2 worm cellular contexts compared by ENCODE assay signal in the genomic region with DNA sequence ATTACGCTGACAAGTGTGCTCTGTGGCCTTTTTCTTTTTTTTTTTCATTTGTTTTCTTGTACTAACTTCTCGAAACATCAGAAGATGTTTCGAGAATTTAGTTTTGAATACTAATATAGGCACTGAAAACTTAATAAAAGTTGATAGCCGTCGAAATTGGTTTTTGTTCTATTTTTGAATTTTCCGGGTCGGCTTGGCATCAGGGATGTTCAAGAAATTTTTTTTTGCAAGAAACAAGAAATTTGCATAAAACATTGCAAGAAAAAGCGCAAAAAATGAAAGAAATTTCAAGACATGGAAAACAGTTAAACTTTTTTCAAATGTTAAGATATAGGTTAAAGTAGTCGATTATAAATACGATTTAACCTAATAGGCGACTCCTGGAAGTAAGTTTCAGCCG.
TF ChIP-seq lines count a peak whose summit lies in the region.

No protein-coding gene starts in this region.

TF ChIP-seq in whole organism, L4 larva, 104 proteins besides CTCF, POLR2A, EP300 and RAD21:
- TF ChIP-seq rbr-2 (tag; optimal IDR thresholded peaks at IDR 0.05; lab: Kevin White, UChicago) = no peak
- TF ChIP-seq arid-1 (GFP tag; conservative IDR thresholded peaks at IDR 0.05; lab: Robert Waterston, UW) = peak; percentile 67; the same call in 1 of the 2 replicates
- TF ChIP-seq nhr-11 (tag; optimal IDR thresholded peaks at IDR 0.05; lab: Kevin White, UChicago) = no peak
- peak; percentile 61 for TF ChIP-seq lin-38 (GFP tag; IDR thresholded peaks at IDR 0.05; lab: Robert Waterston, UW)
- peak; percentile 86 for TF ChIP-seq Y48G9A.11 (GFP tag; IDR thresholded peaks at IDR 0.05; lab: Robert Waterston, UW)

TF ChIP-seq in whole organism, young adult, 124 proteins besides CTCF, POLR2A, EP300 and RAD21 (continues in another document):
- TF ChIP-seq ZK185.1 (tag; optimal IDR thresholded peaks at IDR 0.05; lab: Kevin White, UChicago; ENCODE audit: poor library complexity, severe bottlenecking) = no peak
- TF ChIP-seq nhr-27 (tag; optimal IDR thresholded peaks at IDR 0.05; lab: Kevin White, UChicago) = no peak
- TF ChIP-seq let-607 (tag; optimal IDR thresholded peaks at IDR 0.05; lab: Kevin White, UChicago) = no peak
- TF ChIP-seq ama-1 (optimal IDR thresholded peaks at IDR 0.05; lab: Kevin White, UChicago) = no peak
- TF ChIP-seq ama-1 (GFP tag; optimal IDR thresholded peaks at IDR 0.05; lab: Kevin White, UChicago) = peak in 1 of 2 experiments; percentile 91
- TF ChIP-seq zim-3 (tag; optimal IDR thresholded peaks at IDR 0.05; lab: Kevin White, UChicago) = no peak
- TF ChIP-seq dpl-1 (GFP tag; optimal IDR thresholded peaks at IDR 0.05; lab: Kevin White, UChicago) = no peak
- TF ChIP-seq F37B4.10 (GFP tag; IDR thresholded peaks at IDR 0.05; lab: Robert Waterston, UW) = no peak
- TF ChIP-seq F10E7.11 (tag; optimal IDR thresholded peaks at IDR 0.05; lab: Kevin White, UChicago) = no peak
- peak; percentile 36; the same call in 1 of the 2 replicates for TF ChIP-seq pbrm-1 (GFP tag; IDR thresholded peaks at IDR 0.05; lab: Robert Waterston, UW)
- peak; percentile 68 for TF ChIP-seq ekl-4 (GFP tag; IDR thresholded peaks at IDR 0.05; lab: Robert Waterston, UW)
- TF ChIP-seq egl-18 (GFP tag; IDR thresholded peaks at IDR 0.05; lab: Robert Waterston, UW) = no peak
- peak; percentile 6 for TF ChIP-seq snpc-4 (GFP tag; optimal IDR thresholded peaks at IDR 0.05; lab: Kevin White, UChicago)
- peak in 1 of 4 experiments; percentile 3 for TF ChIP-seq snpc-4 (tag; optimal IDR thresholded peaks at IDR 0.05; lab: Kevin White, UChicago)
- TF ChIP-seq ets-4 (GFP tag; optimal IDR thresholded peaks at IDR 0.05; lab: Kevin White, UChicago) = no peak
- peak in 1 of 2 experiments; percentile 45 for TF ChIP-seq rec-8 (tag; optimal IDR thresholded peaks at IDR 0.05; lab: Kevin White, UChicago)
- no peak for TF ChIP-seq egl-44 (GFP tag; IDR thresholded peaks at IDR 0.05; lab: Robert Waterston, UW)
- TF ChIP-seq dpff-1 (tag; optimal IDR thresholded peaks at IDR 0.05; lab: Kevin White, UChicago) = no peak
- TF ChIP-seq unc-130 (GFP tag; optimal IDR thresholded peaks at IDR 0.05; lab: Kevin White, UChicago) = peak; percentile 32
- TF ChIP-seq attf-3 (GFP tag; conservative IDR thresholded peaks at IDR 0.05; lab: Robert Waterston, UW) = no peak
- no peak for TF ChIP-seq hmg-1.2 (GFP tag; IDR thresholded peaks at IDR 0.05; lab: Robert Waterston, UW)
- TF ChIP-seq snpc-3.4 (tag; optimal IDR thresholded peaks at IDR 0.05; lab: Kevin White, UChicago) = peak; percentile 24
- TF ChIP-seq cebp-1 (GFP tag; IDR thresholded peaks at IDR 0.05; lab: Robert Waterston, UW) = no peak
- no peak for TF ChIP-seq cebp-1 (tag; optimal IDR thresholded peaks at IDR 0.05; lab: Kevin White, UChicago)
- TF ChIP-seq F52B5.7 (tag; optimal IDR thresholded peaks at IDR 0.05; lab: Kevin White, UChicago) = no peak
- TF ChIP-seq lsl-1 (GFP tag; optimal IDR thresholded peaks at IDR 0.05; lab: Kevin White, UChicago) = peak; percentile 6
- TF ChIP-seq F49E8.2 (tag; optimal IDR thresholded peaks at IDR 0.05; lab: Kevin White, UChicago; ENCODE audit: insufficient read depth) = peak; percentile 78
- peak; percentile 6 for TF ChIP-seq die-1 (tag; optimal IDR thresholded peaks at IDR 0.05; lab: Kevin White, UChicago)
- TF ChIP-seq K12H6.12 (tag; optimal IDR thresholded peaks at IDR 0.05; lab: Kevin White, UChicago) = no peak
- no peak for TF ChIP-seq pha-4 (tag; optimal IDR thresholded peaks at IDR 0.05; lab: Kevin White, UChicago)
- no peak for TF ChIP-seq hmg-20 (GFP tag; IDR thresholded peaks at IDR 0.05; lab: Robert Waterston, UW)
- TF ChIP-seq efl-1 (GFP tag; optimal IDR thresholded peaks at IDR 0.05; lab: Kevin White, UChicago) = no peak
- TF ChIP-seq ceh-27 (GFP tag; optimal IDR thresholded peaks at IDR 0.05; lab: Kevin White, UChicago) = no peak
- TF ChIP-seq ceh-40 (GFP tag; IDR thresholded peaks at IDR 0.05; lab: Robert Waterston, UW) = no peak
- peak; percentile 6 for TF ChIP-seq chd-7 (tag; optimal IDR thresholded peaks at IDR 0.05; lab: Kevin White, UChicago)
- no peak for TF ChIP-seq B0261.1 (tag; optimal IDR thresholded peaks at IDR 0.05; lab: Kevin White, UChicago)
- TF ChIP-seq attf-6 (GFP tag; IDR thresholded peaks at IDR 0.05; lab: Robert Waterston, UW) = 0 out of 2 replicates have a peak, but pooled peaks have one; percentile 63
- TF ChIP-seq B0019.2 (GFP tag; conservative IDR thresholded peaks at IDR 0.05; lab: Robert Waterston, UW) = no peak
- no peak for TF ChIP-seq lag-1 (GFP tag; IDR thresholded peaks at IDR 0.05; lab: Robert Waterston, UW)
- no peak for TF ChIP-seq aptf-2 (GFP tag; conservative IDR thresholded peaks at IDR 0.05; lab: Robert Waterston, UW)
- TF ChIP-seq lin-35 (GFP tag; optimal IDR thresholded peaks at IDR 0.05; lab: Kevin White, UChicago) = no peak
- no peak for TF ChIP-seq F57A8.1 (GFP tag; optimal IDR thresholded peaks at IDR 0.05; lab: Kevin White, UChicago)
- no peak for TF ChIP-seq B0035.1 (tag; optimal IDR thresholded peaks at IDR 0.05; lab: Kevin White, UChicago)
- no peak for TF ChIP-seq rcor-1 (GFP tag; IDR thresholded peaks at IDR 0.05; lab: Robert Waterston, UW)
- TF ChIP-seq madf-6 (GFP tag; IDR thresholded peaks at IDR 0.05; lab: Robert Waterston, UW) = peak; percentile 69
- TF ChIP-seq sea-2 (GFP tag; IDR thresholded peaks at IDR 0.05; lab: Robert Waterston, UW) = no peak
- TF ChIP-seq snpc-1.3 (tag; optimal IDR thresholded peaks at IDR 0.05; lab: Kevin White, UChicago; ENCODE audit: insufficient read depth) = no peak
- TF ChIP-seq F57C9.4 (tag; optimal IDR thresholded peaks at IDR 0.05; lab: Kevin White, UChicago) = no peak
- TF ChIP-seq cebp-2 (GFP tag; IDR thresholded peaks at IDR 0.05; lab: Robert Waterston, UW) = 0 out of 2 replicates have a peak, but pooled peaks have one; percentile 79
- TF ChIP-seq somi-1 (GFP tag; optimal IDR thresholded peaks at IDR 0.05; lab: Kevin White, UChicago) = no peak
- no peak for TF ChIP-seq ztf-28 (GFP tag; IDR thresholded peaks at IDR 0.05; lab: Robert Waterston, UW)
- peak; percentile 30 for TF ChIP-seq lin-54 (GFP tag; optimal IDR thresholded peaks at IDR 0.05; lab: Kevin White, UChicago)
- no peak for TF ChIP-seq bed-2 (GFP tag; IDR thresholded peaks at IDR 0.05; lab: Robert Waterston, UW)
- TF ChIP-seq snpc-1.1 (tag; optimal IDR thresholded peaks at IDR 0.05; lab: Kevin White, UChicago; ENCODE audit: insufficient read depth) = peak; percentile 47
- TF ChIP-seq him-1 (tag; optimal IDR thresholded peaks at IDR 0.05; lab: Kevin White, UChicago) = peak; percentile 46
- no peak for TF ChIP-seq aptf-3 (GFP tag; IDR thresholded peaks at IDR 0.05; lab: Robert Waterston, UW)
- TF ChIP-seq egrh-3 (GFP tag; IDR thresholded peaks at IDR 0.05; lab: Robert Waterston, UW) = no peak
- 0 out of 2 replicates have a peak, but pooled peaks have one; percentile 11 for TF ChIP-seq ztf-25 (GFP tag; IDR thresholded peaks at IDR 0.05; lab: Robert Waterston, UW)
- TF ChIP-seq hrde-1 (tag; optimal IDR thresholded peaks at IDR 0.05; lab: Kevin White, UChicago; ENCODE audit: borderline replicate concordance) = peak; percentile 91
- TF ChIP-seq F39B2.1 (GFP tag; IDR thresholded peaks at IDR 0.05; lab: Robert Waterston, UW) = no peak
- TF ChIP-seq ztf-3 (GFP tag; optimal IDR thresholded peaks at IDR 0.05; lab: Kevin White, UChicago) = no peak
- 0 out of 2 replicates have a peak, but pooled peaks have one; percentile 29 for TF ChIP-seq F33H1.4 (GFP tag; IDR thresholded peaks at IDR 0.05; lab: Robert Waterston, UW)
- TF ChIP-seq B0336.3 (GFP tag; IDR thresholded peaks at IDR 0.05; lab: Robert Waterston, UW) = no peak
- TF ChIP-seq repo-1 (tag; optimal IDR thresholded peaks at IDR 0.05; lab: Kevin White, UChicago) = peak; percentile 47
- TF ChIP-seq ceh-100 (GFP tag; IDR thresholded peaks at IDR 0.05; lab: Robert Waterston, UW) = 0 out of 2 replicates have a peak, but pooled peaks have one; percentile 14
- no peak for TF ChIP-seq dox-1 (GFP tag; IDR thresholded peaks at IDR 0.05; lab: Robert Waterston, UW)
- TF ChIP-seq F22D6.2 (tag; optimal IDR thresholded peaks at IDR 0.05; lab: Kevin White, UChicago) = no peak
- no peak for TF ChIP-seq F55B11.4 (tag; optimal IDR thresholded peaks at IDR 0.05; lab: Kevin White, UChicago; ENCODE audit: borderline replicate concordance, insufficient read depth)
- no peak for TF ChIP-seq rpc-1 (optimal IDR thresholded peaks at IDR 0.05; lab: Kevin White, UChicago)
- TF ChIP-seq rpc-1 (tag; optimal IDR thresholded peaks at IDR 0.05; lab: Kevin White, UChicago) = no peak
- TF ChIP-seq lsy-27 (tag; optimal IDR thresholded peaks at IDR 0.05; lab: Kevin White, UChicago; ENCODE audit: borderline replicate concordance, insufficient read depth) = no peak
- peak; percentile 69 for TF ChIP-seq hsf-1 (GFP tag; IDR thresholded peaks at IDR 0.05; lab: Robert Waterston, UW)
- peak; percentile 53 for TF ChIP-seq athp-1 (tag; optimal IDR thresholded peaks at IDR 0.05; lab: Kevin White, UChicago)
- no peak for TF ChIP-seq nhr-90 (tag; optimal IDR thresholded peaks at IDR 0.05; lab: Kevin White, UChicago)
- TF ChIP-seq xnd-1 (tag; optimal IDR thresholded peaks at IDR 0.05; lab: Kevin White, UChicago) = peak; percentile 46
- peak; percentile 33 for TF ChIP-seq T26A5.8 (tag; optimal IDR thresholded peaks at IDR 0.05; lab: Kevin White, UChicago)
- TF ChIP-seq lin-26 (GFP tag; IDR thresholded peaks at IDR 0.05; lab: Robert Waterston, UW) = no peak
- no peak for TF ChIP-seq ztf-18 (tag; optimal IDR thresholded peaks at IDR 0.05; lab: Kevin White, UChicago)
- no peak for TF ChIP-seq mcd-1 (GFP tag; IDR thresholded peaks at IDR 0.05; lab: Robert Waterston, UW)
- TF ChIP-seq nfya-2 (GFP tag; IDR thresholded peaks at IDR 0.05; lab: Robert Waterston, UW) = 0 out of 2 replicates have a peak, but pooled peaks have one; percentile 12
- no peak for TF ChIP-seq lin-40 (tag; optimal IDR thresholded peaks at IDR 0.05; lab: Kevin White, UChicago)
- no peak for TF ChIP-seq sptf-2 (GFP tag; optimal IDR thresholded peaks at IDR 0.05; lab: Kevin White, UChicago)
